Fruit fly (Drosophila melanogaster) whole organism, adult: ENCODE data around the gene 7B2.

Source experiments
- CG12768 ChIP-seq: fragments of 200-800 bp; sonication (Bioruptor generic); optimal IDR thresholded peaks from 2 replicates; lab custom pipeline; 2017; ENCODE audit warnings: missing biosample characterization, missing genetic modification characterization, mild to moderate bottlenecking, moderate library complexity, missing genetic modification reagents
- CG1620 ChIP-seq: fragments of 200-800 bp; sonication (Bioruptor generic); optimal IDR thresholded peaks from 2 replicates; lab custom pipeline; 2016; ENCODE audit warnings: missing biosample characterization, missing genetic modification characterization
- CG33017 ChIP-seq: fragments of 200-800 bp; sonication (Bioruptor generic); optimal IDR thresholded peaks from 2 replicates; lab custom pipeline; 2018; ENCODE audit warnings: missing biosample characterization, mild to moderate bottlenecking, missing genetic modification characterization, moderate library complexity
- CG7045 ChIP-seq: fragments of 200-800 bp; sonication (Bioruptor generic); optimal IDR thresholded peaks from 2 replicates; lab custom pipeline; 2017; ENCODE audit warnings: missing biosample characterization, mild to moderate bottlenecking, missing genetic modification characterization
- CG7101 ChIP-seq: fragments of 200-800 bp; sonication (Bioruptor generic); optimal IDR thresholded peaks from 2 replicates; lab custom pipeline; 2018; ENCODE audit warnings: missing biosample characterization, mild to moderate bottlenecking, missing genetic modification characterization, moderate library complexity
- Crg-1 ChIP-seq: fragments of 200-800 bp; sonication (Bioruptor generic); optimal IDR thresholded peaks from 2 replicates; lab custom pipeline; 2016; ENCODE audit warnings: missing biosample characterization, missing genetic modification characterization
- Mnt ChIP-seq: fragments of 200-800 bp; sonication (Bioruptor generic); optimal IDR thresholded peaks from 2 replicates; lab custom pipeline; 2016; ENCODE audit warnings: missing biosample characterization, mild to moderate bottlenecking, missing genetic modification characterization
- bab1 ChIP-seq: fragments of 200-800 bp; sonication (Bioruptor generic); optimal IDR thresholded peaks from 3 replicates; lab custom pipeline; 2019; ENCODE audit warnings: missing biosample characterization, mild to moderate bottlenecking, missing genetic modification characterization, moderate library complexity
- cic ChIP-seq: fragments of 200-800 bp; sonication (Bioruptor generic); optimal IDR thresholded peaks from 2 replicates; lab custom pipeline; 2017; ENCODE audit warnings: missing biosample characterization, mild to moderate bottlenecking, missing genetic modification characterization, moderate library complexity
- kay ChIP-seq: fragments of 200-800 bp; sonication (Bioruptor generic); peaks from one replicate; lab custom pipeline; 2016; ENCODE audit warnings: missing biosample characterization, missing genetic modification characterization, borderline replicate concordance
- ovo ChIP-seq: fragments of 200-800 bp; sonication (Bioruptor generic); optimal IDR thresholded peaks from 2 replicates; lab custom pipeline; 2016; ENCODE audit warnings: missing biosample characterization, missing genetic modification characterization
- tj ChIP-seq: fragments of 200-800 bp; sonication (Bioruptor generic); optimal IDR thresholded peaks from 3 replicates; lab custom pipeline; 2017; ENCODE audit warnings: missing biosample characterization, mild to moderate bottlenecking, missing genetic modification characterization, moderate library complexity
- toe ChIP-seq: fragments of 200-800 bp; sonication (Bioruptor generic); optimal IDR thresholded peaks from 2 replicates; lab custom pipeline; 2016; ENCODE audit warnings: missing biosample characterization, missing genetic modification characterization

DNA sequence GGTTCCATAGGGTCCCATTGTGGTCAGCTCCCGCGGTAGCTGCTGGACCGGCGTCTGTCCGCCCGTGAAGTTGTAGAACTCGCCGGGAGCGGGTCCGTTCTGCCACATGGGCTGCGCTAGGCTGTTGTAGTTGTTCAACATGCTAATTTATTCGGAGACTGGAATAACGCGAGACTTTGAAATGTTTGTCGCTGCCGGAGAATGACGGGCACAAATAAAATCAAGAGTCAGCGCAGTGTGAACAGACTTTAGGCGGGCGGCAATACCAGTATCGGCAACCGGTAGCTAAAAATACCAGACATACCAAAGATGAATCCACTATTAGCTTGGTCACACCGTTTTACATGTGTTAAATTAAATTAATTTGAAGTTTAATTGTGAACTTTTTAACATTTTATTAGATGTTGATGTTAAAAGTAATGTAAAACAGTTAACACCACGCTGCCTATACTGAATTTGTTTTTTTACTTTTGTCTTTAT, 18.6 kb upstream of the 7B2 start, which contains the start of gene Prosbeta7:
- TF ChIP-seq Crg-1 (GFP tag; lab: Kevin White, UChicago), result no peak
- TF ChIP-seq bab1 (GFP tag; lab: Kevin White, UChicago), result peak; percentile 53
- no peak for TF ChIP-seq kay (GFP tag; lab: Kevin White, UChicago)
- TF ChIP-seq ovo (GFP tag; lab: Kevin White, UChicago), result no peak
- TF ChIP-seq toe (GFP tag; lab: Kevin White, UChicago), result no peak
- TF ChIP-seq Mnt (GFP tag; lab: Kevin White, UChicago), result peak; percentile 11
- TF ChIP-seq CG12768, result no peak
- no peak for TF ChIP-seq CG1620 (GFP tag; lab: Kevin White, UChicago)
- no peak for TF ChIP-seq CG7101 (tag; lab: Kevin White, UChicago)
- TF ChIP-seq cic (GFP tag; lab: Kevin White, UChicago), result peak; percentile 6
- TF ChIP-seq CG33017 (tag; lab: Kevin White, UChicago), result no peak
- TF ChIP-seq tj (GFP tag; lab: Kevin White, UChicago), result no peak
- no peak for TF ChIP-seq CG7045
